Worm (Caenorhabditis elegans) whole organism, L4/young adult: ENCODE measurements around the gene skr-17.

Experiments
- W03F9.2 ChIP-seq: fragments of 150-350 bp; optimal IDR thresholded peaks from 2 replicates; lab custom pipeline; 2014; ENCODE audit warnings: missing biosample characterization, missing genetic modification characterization
- him-1 ChIP-seq: sonication (generic microtip); optimal IDR thresholded peaks from 2 replicates; lab custom pipeline; 2016; ENCODE audit warnings: missing genotype, missing genetic modification reagents, missing genetic modification characterization, missing compliant biosample characterization

DNA sequence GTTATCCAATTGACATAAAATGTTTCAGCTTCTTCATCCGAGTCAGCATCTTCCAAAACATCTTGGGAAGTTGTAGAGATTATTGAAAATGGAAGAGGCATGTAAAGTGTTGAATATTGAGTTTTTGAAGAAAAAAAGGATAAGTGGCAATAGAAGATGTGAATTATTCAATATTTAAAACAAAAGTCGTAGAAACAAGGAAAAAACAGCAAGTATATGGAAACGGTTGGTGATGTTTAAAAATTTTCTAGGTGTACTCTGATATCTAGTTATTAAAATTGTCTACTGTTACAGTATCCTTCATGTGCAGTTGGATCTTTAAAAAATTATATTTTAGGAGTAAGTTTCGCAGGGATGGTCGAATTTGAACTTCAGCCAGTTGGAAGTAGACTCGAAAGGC is 11.4 kb upstream of the skr-17 start, which contains the start of gene C06A8.8:
- TF ChIP-seq him-1: no peak
- TF ChIP-seq W03F9.2 (tag; lab: Kevin White, UChicago): no peak
